Fruit fly (Drosophila melanogaster): Measurements from ENCODE around the gene CG8012.

CG8012 gene

dm6 chr3L:8185263-8186227, 29.5 kb upstream of the CG8012 start (continued):
- TF ChIP-seq CG5180 (GFP tag; optimal IDR thresholded peaks at IDR 0.05) (peak; percentile 12), pzg (GFP tag; optimal IDR thresholded peaks at IDR 0.05) (no peak), CG7556 (GFP tag; optimal IDR thresholded peaks at IDR 0.05) (peak; percentile 38), sob (GFP tag; IDR thresholded peaks at IDR 0.05) (peak; percentile 42; the same call in 1 of the 2 replicates), Awh (GFP tag; IDR thresholded peaks at IDR 0.05) (0 out of 2 replicates have a peak, but pooled peaks have one; percentile 25), CG2129 (GFP tag; IDR thresholded peaks at IDR 0.05; ENCODE audit: partially characterized antibody) (no peak), CG2875 (GFP tag; optimal IDR thresholded peaks at IDR 0.05) (no peak), slp2 (GFP tag; optimal IDR thresholded peaks at IDR 0.05) (peak; percentile 9), CG11456 (GFP tag; IDR thresholded peaks at IDR 0.05) (0 out of 3 replicates have a peak, but pooled peaks have one; percentile 60), CG4854 (GFP tag; optimal IDR thresholded peaks at IDR 0.05) (no peak), nerfin-1 (tag; optimal IDR thresholded peaks at IDR 0.05) (peak; percentile 2), CG2116 (GFP tag; optimal IDR thresholded peaks at IDR 0.05) (no peak), phol (tag; optimal IDR thresholded peaks at IDR 0.05) (peak; percentile 43), tio (GFP tag; optimal IDR thresholded peaks at IDR 0.05) (peak; percentile 39), amos (GFP tag; IDR thresholded peaks at IDR 0.05; ENCODE audit: partially characterized antibody) (no peak), vvl (GFP tag; IDR thresholded peaks at IDR 0.05) (0 out of 2 replicates have a peak, but pooled peaks have one; percentile 44), fru (optimal IDR thresholded peaks at IDR 0.05) (no peak), nau (GFP tag; optimal IDR thresholded peaks at IDR 0.05) (no peak), Rfx (GFP tag; IDR thresholded peaks at IDR 0.05) (0 out of 2 replicates have a peak, but pooled peaks have one; percentile 37), ap (GFP tag; IDR thresholded peaks at IDR 0.05) (no peak), sisA (GFP tag; IDR thresholded peaks at IDR 0.05) (peak; percentile 44; the same call in 1 of the 2 replicates), CG6175 (GFP tag; IDR thresholded peaks at IDR 0.05) (0 out of 3 replicates have a peak, but pooled peaks have one; percentile 44), ham (GFP tag; IDR thresholded peaks at IDR 0.05) (0 out of 2 replicates have a peak, but pooled peaks have one; percentile 25), stwl (tag; optimal IDR thresholded peaks at IDR 0.05) (no peak), hkb (optimal IDR thresholded peaks at IDR 0.05) (no peak), hkb (GFP tag; IDR thresholded peaks at IDR 0.05) (peak; percentile 63), Nf-YA (GFP tag; IDR thresholded peaks at IDR 0.05) (no peak), CG2678 (tag; optimal IDR thresholded peaks at IDR 0.05) (peak; percentile 67), CG11398 (GFP tag; optimal IDR thresholded peaks at IDR 0.05) (peak; percentile 46), disco-r (GFP tag; optimal IDR thresholded peaks at IDR 0.05) (peak; percentile 21), lab (GFP tag; optimal IDR thresholded peaks at IDR 0.05) (peak; percentile 70), schlank (tag; optimal IDR thresholded peaks at IDR 0.05) (no peak), Kr (GFP tag; optimal IDR thresholded peaks at IDR 0.05) (no peak), CG12744 (GFP tag; optimal IDR thresholded peaks at IDR 0.05) (no peak), Antp (GFP tag; optimal IDR thresholded peaks at IDR 0.05) (peak; percentile 50), BtbVII (GFP tag; optimal IDR thresholded peaks at IDR 0.05) (peak; percentile 23), CG6765 (GFP tag; optimal IDR thresholded peaks at IDR 0.05) (peak; percentile 4), CG8388 (GFP tag; optimal IDR thresholded peaks at IDR 0.05) (no peak), Ravus (GFP tag; IDR thresholded peaks at IDR 0.05) (no peak), pfk (GFP tag; optimal IDR thresholded peaks at IDR 0.05) (no peak), odd (GFP tag; optimal IDR thresholded peaks at IDR 0.05) (peak; percentile 41), CG14860 (GFP tag; IDR thresholded peaks at IDR 0.05; ENCODE audit: partially characterized antibody) (no peak), MTF-1 (GFP tag; optimal IDR thresholded peaks at IDR 0.05; ENCODE audit: borderline replicate concordance) (no peak), dpn (GFP tag; optimal IDR thresholded peaks at IDR 0.05) (peak; percentile 38 to 48), Hr39 (optimal IDR thresholded peaks at IDR 0.05) (no peak), corto (GFP tag; optimal IDR thresholded peaks at IDR 0.05) (no peak), CrebB (tag; optimal IDR thresholded peaks at IDR 0.05) (peak; percentile 48)

Data from whole organism, embryonic.